Worm (Caenorhabditis elegans): ENCODE results near the gene ZK675.4.
A peak's percentile ranks its signal among the peaks of the same experiment; 100 is the strongest.

Gene ZK675.4

DNA sequence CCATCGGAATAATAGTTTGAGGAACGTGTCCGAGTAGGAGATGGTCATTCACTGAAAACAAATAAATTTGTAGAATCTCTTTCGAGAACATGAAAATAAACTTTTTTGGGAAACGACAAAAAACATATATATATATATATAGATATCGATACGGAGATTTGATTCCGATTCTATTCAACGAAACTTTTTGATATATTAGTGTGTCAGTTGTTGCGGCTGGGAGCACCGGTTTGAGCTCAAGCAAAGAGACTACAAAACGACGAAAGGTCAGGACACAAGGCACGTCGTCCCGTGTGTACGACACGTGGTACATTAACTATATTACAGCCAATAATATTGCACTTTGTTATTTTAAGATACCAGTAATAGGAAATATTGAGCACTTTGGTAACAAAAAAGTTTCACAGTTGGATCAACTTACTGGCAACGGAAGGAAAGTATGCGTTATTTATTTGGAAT, 3.5 kb upstream of the ZK675.4 start, which contains the start of gene best-23 (continued):
- no peak for TF ChIP-seq ceh-88 (GFP tag; IDR thresholded peaks at IDR 0.05)
- no peak for TF ChIP-seq unc-98 (GFP tag; IDR thresholded peaks at IDR 0.05)

ce11 chrII:7920178-7920577, 9.1 kb downstream of the ZK675.4 start:
- peak; percentile 44 for TF ChIP-seq ceh-63 (GFP tag; optimal IDR thresholded peaks at IDR 0.05)
- no peak for TF ChIP-seq fkh-4 (tag; optimal IDR thresholded peaks at IDR 0.05; ENCODE audit: borderline replicate concordance)
- peak; percentile 27 for TF ChIP-seq nhr-71 (tag; optimal IDR thresholded peaks at IDR 0.05)
- TF ChIP-seq lin-14 (GFP tag; optimal IDR thresholded peaks at IDR 0.05), result peak; percentile 56

- TF ChIP-seq ceh-8 (GFP tag; optimal IDR thresholded peaks at IDR 0.05) (peak; percentile 34), blmp-1 (tag; optimal IDR thresholded peaks at IDR 0.05) (no peak), egl-27 (tag; optimal IDR thresholded peaks at IDR 0.05) (no peak), lir-3 (tag; optimal IDR thresholded peaks at IDR 0.05; ENCODE audit: poor library complexity) (no peak), lsy-2 (tag; optimal IDR thresholded peaks at IDR 0.05) (no peak), nhr-28 (tag; optimal IDR thresholded peaks at IDR 0.05) (no peak), mab-9 (GFP tag; IDR thresholded peaks at IDR 0.05) (no peak), mep-1 (tag; optimal IDR thresholded peaks at IDR 0.05) (no peak), ceh-63 (GFP tag; optimal IDR thresholded peaks at IDR 0.05) (no peak), vab-15 (tag; optimal IDR thresholded peaks at IDR 0.05) (no peak), efl-1 (optimal IDR thresholded peaks at IDR 0.05) (no peak), efl-1 (GFP tag; optimal IDR thresholded peaks at IDR 0.05 in 1 of 2) (no peak), ces-1 (GFP tag; optimal IDR thresholded peaks at IDR 0.05) (peak; percentile 76), ceh-88 (GFP tag; IDR thresholded peaks at IDR 0.05) (no peak), pax-3 (tag; optimal IDR thresholded peaks at IDR 0.05) (no peak), C16A3.4 (tag; optimal IDR thresholded peaks at IDR 0.05) (no peak), fkh-10 (GFP tag; optimal IDR thresholded peaks at IDR 0.05) (peak; percentile 88), unc-130 (tag; optimal IDR thresholded peaks at IDR 0.05) (no peak), nhr-84 (tag; optimal IDR thresholded peaks at IDR 0.05) (no peak), ceh-90 (tag; optimal IDR thresholded peaks at IDR 0.05) (no peak), nhr-90 (tag; optimal IDR thresholded peaks at IDR 0.05; ENCODE audit: poor library complexity) (no peak), lin-14 (GFP tag; optimal IDR thresholded peaks at IDR 0.05) (peak; percentile 78), tlp-1 (tag; optimal IDR thresholded peaks at IDR 0.05) (no peak), ceh-82 (tag; optimal IDR thresholded peaks at IDR 0.05) (peak in 1 of 3 experiments; percentile 33), lin-13 (GFP tag; optimal IDR thresholded peaks at IDR 0.05) (no peak), snu-23 (GFP tag; optimal IDR thresholded peaks at IDR 0.05) (no peak), tbx-2 (tag; optimal IDR thresholded peaks at IDR 0.05) (peak; percentile 11), nhr-11 (tag; optimal IDR thresholded peaks at IDR 0.05) (no peak), nhr-71 (tag; optimal IDR thresholded peaks at IDR 0.05) (peak; percentile 55), unc-98 (GFP tag; IDR thresholded peaks at IDR 0.05) (no peak), snpc-4 (tag; optimal IDR thresholded peaks at IDR 0.05) (no peak), lin-35 (GFP tag; optimal IDR thresholded peaks at IDR 0.05) (no peak), swsn-7 (tag; optimal IDR thresholded peaks at IDR 0.05) (no peak), egl-13 (tag; optimal IDR thresholded peaks at IDR 0.05) (no peak), xbp-1 (tag; optimal IDR thresholded peaks at IDR 0.05) (no peak), aly-2 (tag; optimal IDR thresholded peaks at IDR 0.05) (no peak), F16B12.6 (tag; optimal IDR thresholded peaks at IDR 0.05) (no peak), hlh-17 (GFP tag; optimal IDR thresholded peaks at IDR 0.05; ENCODE audit: borderline replicate concordance) (no peak), dpl-1 (GFP tag; optimal IDR thresholded peaks at IDR 0.05) (no peak), mdl-1 (tag; optimal IDR thresholded peaks at IDR 0.05) (no peak), fkh-4 (tag; optimal IDR thresholded peaks at IDR 0.05; ENCODE audit: borderline replicate concordance) (no peak)
Measured at ce11 chrII:7921155-7921554, 10.0 kb downstream of the ZK675.4 start.

Measured in whole organism, L1 larva.